Worm (Caenorhabditis elegans) whole organism, late embryonic: Measurements from ENCODE around the gene oef-1.

Experiments
- F13H6.1 ChIP-seq: sonication (generic microtip); optimal IDR thresholded peaks from 2 replicates; lab custom pipeline; 2016; ENCODE audit warnings: missing genetic modification characterization, missing compliant biosample characterization
- K09A11.1 ChIP-seq: sonication (generic microtip); optimal IDR thresholded peaks from 2 replicates; lab custom pipeline; 2017; ENCODE audit warnings: antibody characterized with exemption, mild to moderate bottlenecking, missing genetic modification characterization, missing compliant biosample characterization; ENCODE audit not compliant: insufficient read depth
- T23F11.4 ChIP-seq: fragments of 200-800 bp; sonication (Bioruptor generic); optimal IDR thresholded peaks from 2 replicates; lab custom pipeline; 2018; ENCODE audit warnings: mild to moderate bottlenecking, missing genetic modification characterization, missing compliant biosample characterization
- Y22D7AL.16 ChIP-seq: sonication (generic microtip); optimal IDR thresholded peaks from 2 replicates; lab custom pipeline; 2016; ENCODE audit warnings: missing genetic modification characterization, missing compliant biosample characterization
- ahr-1 ChIP-seq: sonication (generic microtip); optimal IDR thresholded peaks from 2 replicates; lab custom pipeline; 2016; ENCODE audit warnings: missing genetic modification characterization, missing compliant biosample characterization
- ama-1 ChIP-seq: fragments of 150-350 bp; optimal IDR thresholded peaks from 2 replicates; lab custom pipeline; 2014
- ceh-14 ChIP-seq: sonication (generic microtip); optimal IDR thresholded peaks from 2 replicates; lab custom pipeline; 2016; ENCODE audit warnings: missing genotype, missing genetic modification characterization, missing compliant biosample characterization
- ceh-19 ChIP-seq: fragments of 200-800 bp; sonication (Bioruptor generic); optimal IDR thresholded peaks from 2 replicates; lab custom pipeline; 2018; ENCODE audit warnings: mild to moderate bottlenecking, missing genetic modification characterization, missing compliant biosample characterization
- ceh-30 ChIP-seq: fragments of 150-350 bp; optimal IDR thresholded peaks from 2 replicates; lab custom pipeline; 2014; ENCODE audit warnings: missing biosample characterization, missing genetic modification characterization
- ceh-31 ChIP-seq: sonication (generic microtip); optimal IDR thresholded peaks from 2 replicates; lab custom pipeline; 2016; ENCODE audit warnings: missing genetic modification characterization, missing compliant biosample characterization
- ceh-48 ChIP-seq: sonication (generic microtip); optimal IDR thresholded peaks from 2 replicates; lab custom pipeline; 2016; ENCODE audit warnings: missing genetic modification characterization, inconsistent platforms, missing compliant biosample characterization
- ceh-6 ChIP-seq: fragments of 200-800 bp; sonication (Bioruptor generic); optimal IDR thresholded peaks from 2 replicates; lab custom pipeline; 2018; ENCODE audit warnings: mild to moderate bottlenecking, missing genetic modification characterization, missing compliant biosample characterization
- ceh-9 ChIP-seq: sonication (generic microtip); optimal IDR thresholded peaks from 2 replicates; lab custom pipeline; 2016; ENCODE audit warnings: mild to moderate bottlenecking, missing genetic modification characterization, inconsistent platforms, missing compliant biosample characterization
- dmd-4 ChIP-seq: sonication (generic microtip); optimal IDR thresholded peaks from 2 replicates; lab custom pipeline; 2016; ENCODE audit warnings: borderline replicate concordance, missing genetic modification characterization, missing compliant biosample characterization
- dve-1 ChIP-seq: sonication (generic microtip); optimal IDR thresholded peaks from 2 replicates; lab custom pipeline; 2017; ENCODE audit warnings: antibody characterized with exemption, mild to moderate bottlenecking, missing genetic modification characterization, missing compliant biosample characterization
- elt-4 ChIP-seq: sonication (generic microtip); optimal IDR thresholded peaks from 2 replicates; lab custom pipeline; 2016; ENCODE audit warnings: missing genetic modification characterization, missing compliant biosample characterization
- ets-4 ChIP-seq: sonication (generic microtip); optimal IDR thresholded peaks from 2 replicates; lab custom pipeline; 2016; ENCODE audit warnings: missing genetic modification characterization, missing compliant biosample characterization
- fax-1 ChIP-seq: sonication (generic microtip); optimal IDR thresholded peaks from 2 replicates; lab custom pipeline; 2016; ENCODE audit warnings: missing genotype, missing genetic modification characterization, missing compliant biosample characterization
- fkh-10 ChIP-seq: fragments of 150-350 bp; optimal IDR thresholded peaks from 2 replicates; lab custom pipeline; 2014; ENCODE audit warnings: missing biosample characterization, missing genetic modification reagents, missing genetic modification characterization
- fkh-6 ChIP-seq: sonication (generic microtip); optimal IDR thresholded peaks from 2 replicates; lab custom pipeline; 2016; ENCODE audit warnings: missing genetic modification characterization, missing compliant biosample characterization
- hlh-15 ChIP-seq: sonication (generic microtip); optimal IDR thresholded peaks from 2 replicates; lab custom pipeline; 2016; ENCODE audit warnings: missing genetic modification characterization, missing compliant biosample characterization
- hlh-8 ChIP-seq: sonication (generic microtip); optimal IDR thresholded peaks from 2 replicates; lab custom pipeline; 2016; ENCODE audit warnings: missing genotype, missing genetic modification characterization, missing compliant biosample characterization
- lim-6 ChIP-seq: sonication (generic microtip); optimal IDR thresholded peaks from 2 replicates; lab custom pipeline; 2016; ENCODE audit warnings: missing genetic modification characterization, missing compliant biosample characterization
- lin-11 ChIP-seq: fragments of 200-800 bp; sonication (Bioruptor generic); optimal IDR thresholded peaks from 2 replicates; lab custom pipeline; 2018; ENCODE audit warnings: mild to moderate bottlenecking, missing genetic modification characterization, missing compliant biosample characterization
- nhr-232 ChIP-seq: sonication (generic microtip); optimal IDR thresholded peaks from 2 replicates; lab custom pipeline; 2016; ENCODE audit warnings: missing genetic modification characterization, missing compliant biosample characterization
- pat-9 ChIP-seq: fragments of 200-800 bp; sonication (Bioruptor generic); optimal IDR thresholded peaks from 2 replicates; lab custom pipeline; 2018; ENCODE audit warnings: mild to moderate bottlenecking, missing genetic modification characterization, moderate library complexity, missing compliant biosample characterization
- pha-4 ChIP-seq: fragments of 150-350 bp; optimal IDR thresholded peaks from 2 replicates; lab custom pipeline; 2018; ENCODE audit warnings: missing biosample characterization, missing genetic modification reagents, missing genetic modification characterization
- pqm-1 ChIP-seq: sonication (generic microtip); optimal IDR thresholded peaks from 2 replicates; lab custom pipeline; 2016; ENCODE audit warnings: missing genetic modification characterization, missing compliant biosample characterization
- pros-1 ChIP-seq: fragments of 150-350 bp; optimal IDR thresholded peaks from 2 replicates; lab custom pipeline; 2014; ENCODE audit warnings: missing biosample characterization, missing genetic modification reagents, missing genetic modification characterization
- ref-2 ChIP-seq: sonication (generic microtip); optimal IDR thresholded peaks from 2 replicates; lab custom pipeline; 2016; ENCODE audit warnings: missing genetic modification characterization, missing compliant biosample characterization
- sdc-2 ChIP-seq: sonication (generic microtip); optimal IDR thresholded peaks from 2 replicates; lab custom pipeline; 2016; ENCODE audit warnings: missing genotype, missing genetic modification characterization, missing compliant biosample characterization
- sox-2 ChIP-seq: fragments of 200-800 bp; sonication (Bioruptor generic); IDR thresholded peaks from 2 replicates; pipeline ENCODE4 v1.3.6; 2022; ENCODE audit warnings: missing genetic modification reagents, missing genetic modification characterization, missing compliant biosample characterization
- sox-4 ChIP-seq: sonication (generic microtip); optimal IDR thresholded peaks from 2 replicates; lab custom pipeline; 2017; ENCODE audit warnings: mild to moderate bottlenecking, missing genetic modification characterization, inconsistent platforms, missing compliant biosample characterization
- syd-9 ChIP-seq: sonication (generic microtip); optimal IDR thresholded peaks from 2 replicates; lab custom pipeline; 2016; ENCODE audit warnings: mild to moderate bottlenecking, missing genetic modification characterization, moderate library complexity, missing compliant biosample characterization
- tbx-7 ChIP-seq: sonication (generic microtip); optimal IDR thresholded peaks from 2 replicates; lab custom pipeline; 2016; ENCODE audit warnings: missing genotype, missing genetic modification characterization, missing compliant biosample characterization
- ttx-3 ChIP-seq: sonication (generic microtip); optimal IDR thresholded peaks from 2 replicates; lab custom pipeline; 2016; ENCODE audit warnings: missing genetic modification reagents, missing genetic modification characterization, missing compliant biosample characterization
- unc-3 ChIP-seq, 2 experiments: fragments of 200-800 bp in 1 of 2; sonication (Bioruptor generic) in 1 of 2; sonication (generic microtip) in 1 of 2; conservative IDR thresholded peaks in 1 of 2; optimal IDR thresholded peaks in 1 of 2; 2 replicates each; pipeline versions ENCODE4 v1.3.6 to Lab custom; 2016 to 2022; ENCODE audit warnings: missing compliant biosample characterization in 2 of 2, missing genetic modification characterization in 2 of 2, missing genetic modification reagents in 1 of 2
- unc-42 ChIP-seq: sonication (generic microtip); optimal IDR thresholded peaks from 2 replicates; lab custom pipeline; 2016; ENCODE audit warnings: missing genotype, missing genetic modification characterization, missing compliant biosample characterization
- unc-55 ChIP-seq: sonication (generic microtip); optimal IDR thresholded peaks from 2 replicates; lab custom pipeline; 2017; ENCODE audit warnings: missing biosample characterization, missing genetic modification reagents, missing genetic modification characterization
- ztf-16 ChIP-seq: sonication (generic microtip); optimal IDR thresholded peaks from 2 replicates; lab custom pipeline; 2017; ENCODE audit warnings: missing genetic modification characterization, missing compliant biosample characterization

oef-1 gene

ce11 chrIV:7573944-7574343 is 25.7 kb downstream of the oef-1 start (continued):
- TF ChIP-seq unc-42 (tag; lab: Kevin White, UChicago): peak; percentile 72
- peak; percentile 96 for TF ChIP-seq syd-9 (tag; lab: Kevin White, UChicago)
- TF ChIP-seq tbx-7: peak; percentile 52
- no peak for TF ChIP-seq elt-4
- peak; percentile 97 for TF ChIP-seq ceh-6 (GFP tag; lab: Kevin White, UChicago)
- no peak for TF ChIP-seq pha-4 (tag; lab: Kevin White, UChicago)
- TF ChIP-seq T23F11.4 (GFP tag; lab: Kevin White, UChicago): peak; percentile 94
- peak; percentile 95 for TF ChIP-seq fkh-6 (tag; lab: Kevin White, UChicago)
- TF ChIP-seq ztf-16 (tag; lab: Kevin White, UChicago): peak; percentile 97
- TF ChIP-seq ceh-19 (GFP tag; lab: Kevin White, UChicago): peak; percentile 94
- peak; percentile 88 for TF ChIP-seq fkh-10 (GFP tag; lab: Kevin White, UChicago)
- TF ChIP-seq unc-55: no peak
- TF ChIP-seq pqm-1 (tag; lab: Kevin White, UChicago): peak; percentile 96
- TF ChIP-seq ceh-48 (tag; lab: Kevin White, UChicago): peak; percentile 91
- peak; percentile 92 for TF ChIP-seq K09A11.1 (tag; lab: Kevin White, UChicago)
- peak; percentile 92 for TF ChIP-seq F13H6.1 (tag; lab: Kevin White, UChicago)
- TF ChIP-seq fax-1: peak; percentile 92
- TF ChIP-seq Y22D7AL.16 (tag; lab: Kevin White, UChicago): peak; percentile 93
- TF ChIP-seq sdc-2 (tag; lab: Kevin White, UChicago): peak; percentile 87
- peak; percentile 88 for TF ChIP-seq ceh-9
- peak; percentile 85 for TF ChIP-seq hlh-8 (tag; lab: Kevin White, UChicago)
- peak; percentile 92 for TF ChIP-seq dmd-4
- peak; percentile 22 for TF ChIP-seq pros-1 (tag; lab: Kevin White, UChicago)
- TF ChIP-seq lin-11 (tag; lab: Kevin White, UChicago): peak; percentile 89
- peak; percentile 93 for TF ChIP-seq ref-2 (tag; lab: Kevin White, UChicago)
- peak; percentile 64 for TF ChIP-seq ets-4 (tag; lab: Kevin White, UChicago)
- TF ChIP-seq ceh-30: peak; percentile 68
- peak; percentile 93 for TF ChIP-seq hlh-15
- TF ChIP-seq nhr-232 (tag; lab: Kevin White, UChicago): peak; percentile 92
- TF ChIP-seq ama-1 (lab: Kevin White, UChicago): no peak
- TF ChIP-seq ceh-31 (tag; lab: Kevin White, UChicago): peak; percentile 86
- peak; percentile 92 for TF ChIP-seq ttx-3
- peak; percentile 97 for TF ChIP-seq dve-1
- TF ChIP-seq ceh-14 (tag; lab: Kevin White, UChicago): peak; percentile 95
- peak; percentile 95 for TF ChIP-seq unc-3 (GFP tag; conservative IDR thresholded peaks at IDR 0.05; lab: Robert Waterston, UW)
- peak; percentile 94 for TF ChIP-seq unc-3 (tag; optimal IDR thresholded peaks at IDR 0.05; lab: Kevin White, UChicago)

ce11 chrIV:7575147-7575768 is 27.0 kb downstream of the oef-1 start, which contains the start of gene cec-4:
cec-4 (plus strand) TSS chrIV:7575718.
- TF ChIP-seq ahr-1 (tag; lab: Kevin White, UChicago): no peak
- TF ChIP-seq sox-4 (tag; lab: Kevin White, UChicago): no peak
- TF ChIP-seq ref-2 (tag; lab: Kevin White, UChicago): no peak
- TF ChIP-seq ceh-48 (tag; lab: Kevin White, UChicago): peak; percentile 20
- no peak for TF ChIP-seq fkh-6 (tag; lab: Kevin White, UChicago)

ce11 chrIV:7578281-7578680 is 30.1 kb downstream of the oef-1 start, which contains the start of gene F32E10.5:
F32E10.5 (minus strand) TSS chrIV:7578381.
- TF ChIP-seq ztf-16 (tag; lab: Kevin White, UChicago) (no peak), ceh-14 (tag; lab: Kevin White, UChicago) (no peak), sox-2 (GFP tag; lab: Robert Waterston, UW) (no peak), pqm-1 (tag; lab: Kevin White, UChicago) (no peak), ceh-6 (GFP tag; lab: Kevin White, UChicago) (no peak), F13H6.1 (tag; lab: Kevin White, UChicago) (no peak), pat-9 (tag; lab: Kevin White, UChicago) (no peak), lim-6 (tag; lab: Kevin White, UChicago) (no peak)
